Fruit fly (Drosophila melanogaster) Kc167 (cell line): ENCODE measurements around the gene Sik2.

Experiments
- Myc ChIP-seq: fragments of >200 bp; optimal IDR thresholded peaks from 2 replicates; lab custom pipeline; 2017; ENCODE audit warnings: missing external identifiers
- Sin3A ChIP-seq: fragments of >200 bp; optimal IDR thresholded peaks from 2 replicates; lab custom pipeline; 2018; ENCODE audit warnings: missing external identifiers
- h ChIP-seq: fragments of >200 bp; optimal IDR thresholded peaks from 3 replicates; lab custom pipeline; 2018; ENCODE audit warnings: missing external identifiers
- insv ChIP-seq: fragments of >200 bp; optimal IDR thresholded peaks from 3 replicates; lab custom pipeline; 2018; ENCODE audit warnings: missing external identifiers
- psq ChIP-seq: fragments of >200 bp; optimal IDR thresholded peaks from 2 replicates; lab custom pipeline; 2017; ENCODE audit warnings: missing external identifiers
- ttk ChIP-seq: sonication (Bioruptor generic); optimal IDR thresholded peaks from 2 replicates; lab custom pipeline; 2017; ENCODE audit warnings: missing external identifiers

The Sik2 gene

dm6 chrX:2037605-2038004, 24.1 kb downstream of the Sik2 start:
- TF ChIP-seq ttk (lab: Kevin White, UChicago) (no peak), Myc (lab: Kevin White, UChicago) (no peak), psq (no peak), Sin3A (no peak), h (lab: Kevin White, UChicago) (no peak), insv (no peak)

- TF ChIP-seq insv (no peak), ttk (lab: Kevin White, UChicago) (no peak), psq (no peak), Myc (lab: Kevin White, UChicago) (no peak), Sin3A (no peak), h (lab: Kevin White, UChicago) (no peak)
Measured at dm6 chrX:2036800-2037488, 24.8 kb downstream of the Sik2 start.

- TF ChIP-seq insv (no peak), ttk (lab: Kevin White, UChicago) (no peak), h (lab: Kevin White, UChicago) (no peak), Myc (lab: Kevin White, UChicago) (no peak), Sin3A (no peak), psq (no peak)
Measured at dm6 chrX:2036383-2036782, 25.3 kb downstream of the Sik2 start.

- TF ChIP-seq Myc (lab: Kevin White, UChicago) (no peak), Sin3A (no peak), insv (no peak), h (lab: Kevin White, UChicago) (no peak), psq (no peak), ttk (lab: Kevin White, UChicago) (no peak)
Measured at dm6 chrX:2032821-2033436, 28.8 kb downstream of the Sik2 start.

dm6 chrX:2032160-2032801, 29.4 kb downstream of the Sik2 start:
- no peak for TF ChIP-seq insv
- no peak for TF ChIP-seq h (lab: Kevin White, UChicago)
- TF ChIP-seq ttk (lab: Kevin White, UChicago), result no peak
- TF ChIP-seq Myc (lab: Kevin White, UChicago), result no peak
- TF ChIP-seq Sin3A, result no peak
- no peak for TF ChIP-seq psq

dm6 chrX:2031308-2031707, 30.4 kb downstream of the Sik2 start:
- no peak for TF ChIP-seq h (lab: Kevin White, UChicago)
- TF ChIP-seq insv, result no peak
- no peak for TF ChIP-seq Sin3A
- TF ChIP-seq ttk (lab: Kevin White, UChicago), result no peak
- no peak for TF ChIP-seq Myc (lab: Kevin White, UChicago)
- TF ChIP-seq psq, result no peak

- TF ChIP-seq Sin3A, result no peak
- TF ChIP-seq h (lab: Kevin White, UChicago), result no peak
- TF ChIP-seq ttk (lab: Kevin White, UChicago), result no peak
- TF ChIP-seq insv, result no peak
- no peak for TF ChIP-seq Myc (lab: Kevin White, UChicago)
Measured at dm6 chrX:2024819-2025218, 36.9 kb downstream of the Sik2 start.

- TF ChIP-seq Myc (lab: Kevin White, UChicago) (no peak), insv (no peak), psq (peak; percentile 19)
Measured at dm6 chrX:2013365-2013764, 48.4 kb downstream of the Sik2 start.

- TF ChIP-seq Myc (lab: Kevin White, UChicago) (no peak), insv (no peak), ttk (lab: Kevin White, UChicago) (no peak), psq (peak; percentile 61), h (lab: Kevin White, UChicago) (no peak), Sin3A (no peak)
Measured at dm6 chrX:2012837-2013236, 48.9 kb downstream of the Sik2 start.

dm6 chrX:2012121-2012452, 49.6 kb downstream of the Sik2 start:
- TF ChIP-seq insv, result no peak
- TF ChIP-seq ttk (lab: Kevin White, UChicago), result no peak
- no peak for TF ChIP-seq Myc (lab: Kevin White, UChicago)
- TF ChIP-seq Sin3A, result no peak
- TF ChIP-seq psq, result no peak
- TF ChIP-seq h (lab: Kevin White, UChicago), result no peak

dm6 chrX:2011288-2012120, 50.2 kb downstream of the Sik2 start:
- no peak for TF ChIP-seq Myc (lab: Kevin White, UChicago)
- no peak for TF ChIP-seq ttk (lab: Kevin White, UChicago)
- TF ChIP-seq Sin3A, result no peak
- no peak for TF ChIP-seq psq
- TF ChIP-seq insv, result no peak
- TF ChIP-seq h (lab: Kevin White, UChicago), result no peak
